Worm (Caenorhabditis elegans): ENCODE measurements around the gene K09C8.7.

K09C8.7 gene

ce11 chrX:10989286-10989685 is 38.1 kb upstream of the K09C8.7 start:
- TF ChIP-seq unc-130 (GFP tag; optimal IDR thresholded peaks at IDR 0.05) (no peak), nhr-6 (tag; optimal IDR thresholded peaks at IDR 0.05) (no peak), nhr-102 (tag; optimal IDR thresholded peaks at IDR 0.05) (no peak), madf-5 (GFP tag; IDR thresholded peaks at IDR 0.05) (no peak), snpc-4 (tag; optimal IDR thresholded peaks at IDR 0.05) (no peak), sdz-12 (GFP tag; optimal IDR thresholded peaks at IDR 0.05) (no peak), nhr-11 (tag; optimal IDR thresholded peaks at IDR 0.05) (no peak), daf-16 (GFP tag; optimal IDR thresholded peaks at IDR 0.05) (no peak), daf-16 (tag; optimal IDR thresholded peaks at IDR 0.05) (no peak), fos-1 (tag; optimal IDR thresholded peaks at IDR 0.05) (no peak), hlh-30 (tag; optimal IDR thresholded peaks at IDR 0.05; ENCODE audit: insufficient read depth) (no peak), nhr-41 (GFP tag; IDR thresholded peaks at IDR 0.05) (no peak), lin-1 (GFP tag; IDR thresholded peaks at IDR 0.05) (no peak), dmd-8 (GFP tag; IDR thresholded peaks at IDR 0.05) (no peak), tra-1 (GFP tag; IDR thresholded peaks at IDR 0.05) (no peak), R02D3.7 (tag; optimal IDR thresholded peaks at IDR 0.05) (no peak), egl-27 (tag; optimal IDR thresholded peaks at IDR 0.05) (no peak), lin-38 (GFP tag; IDR thresholded peaks at IDR 0.05) (no peak), arid-1 (GFP tag; conservative IDR thresholded peaks at IDR 0.05) (no peak)

DNA sequence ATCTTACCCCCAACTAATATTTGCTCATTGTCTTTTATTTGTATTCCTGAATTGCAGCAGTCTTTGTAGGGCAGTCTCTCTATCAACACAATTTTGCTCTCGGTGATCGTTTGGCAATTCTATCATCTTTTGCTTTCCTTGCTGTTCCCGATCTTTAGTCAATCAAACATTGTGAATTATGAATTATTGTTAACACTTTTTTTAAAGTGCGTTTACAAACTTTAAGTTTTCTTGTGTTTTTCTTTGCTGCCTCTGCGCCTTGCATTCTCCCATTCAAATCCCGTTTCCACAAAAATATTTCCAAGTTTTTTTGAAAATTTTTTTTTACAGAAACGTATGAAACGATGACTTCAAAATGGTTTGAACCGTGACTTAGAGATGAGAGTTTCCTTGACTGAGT is 30.9 kb upstream of the K09C8.7 start, which contains the start of gene ver-4:
Gene ver-4 (plus strand): TSS at position 301 of the 400 bp plus-strand sequence.
- TF ChIP-seq aha-1 (tag) (peak; percentile 34), zag-1 (tag; optimal IDR thresholded peaks at IDR 0.05) (no peak)

- TF ChIP-seq dmd-6 (GFP tag; IDR thresholded peaks at IDR 0.05) (peak; percentile 43), aha-1 (tag) (peak; percentile 62), zfp-2 (tag; optimal IDR thresholded peaks at IDR 0.05) (no peak), daf-16 (GFP tag; optimal IDR thresholded peaks at IDR 0.05) (peak in 1 of 2 experiments; percentile 25), daf-16 (tag; optimal IDR thresholded peaks at IDR 0.05) (peak; percentile 87)
Measured at ce11 chrX:10981374-10981773, 30.2 kb upstream of the K09C8.7 start.

DNA sequence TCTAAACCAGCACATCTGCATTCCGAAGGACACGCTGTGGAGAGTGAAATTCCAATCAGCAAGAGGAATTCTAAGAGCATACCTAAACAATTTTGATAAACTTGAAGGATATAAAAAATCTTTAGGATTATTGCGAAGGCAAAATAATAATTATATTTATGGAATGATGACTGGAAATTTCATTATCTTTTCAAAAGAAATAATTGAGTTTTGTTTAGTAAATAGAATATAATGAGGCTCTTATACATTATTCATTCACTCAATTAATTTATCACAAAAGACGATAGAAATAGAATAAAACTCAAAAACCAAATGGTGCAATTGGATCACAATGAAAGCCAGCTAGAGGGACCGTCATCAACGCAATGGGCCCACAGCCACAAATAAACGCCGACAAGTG is 28.0 kb upstream of the K09C8.7 start, which contains the start of gene pxn-2:
Gene pxn-2 (minus strand): TSS at position 101 of the 400 bp plus-strand sequence.
- TF ChIP-seq unc-62 (GFP tag; optimal IDR thresholded peaks at IDR 0.05 in 1 of 2) (peak in 1 of 2 experiments; percentile 16), unc-62 (tag; optimal IDR thresholded peaks at IDR 0.05) (no peak), hif-1 (tag; optimal IDR thresholded peaks at IDR 0.05) (no peak), gei-8 (GFP tag; optimal IDR thresholded peaks at IDR 0.05) (no peak)

DNA sequence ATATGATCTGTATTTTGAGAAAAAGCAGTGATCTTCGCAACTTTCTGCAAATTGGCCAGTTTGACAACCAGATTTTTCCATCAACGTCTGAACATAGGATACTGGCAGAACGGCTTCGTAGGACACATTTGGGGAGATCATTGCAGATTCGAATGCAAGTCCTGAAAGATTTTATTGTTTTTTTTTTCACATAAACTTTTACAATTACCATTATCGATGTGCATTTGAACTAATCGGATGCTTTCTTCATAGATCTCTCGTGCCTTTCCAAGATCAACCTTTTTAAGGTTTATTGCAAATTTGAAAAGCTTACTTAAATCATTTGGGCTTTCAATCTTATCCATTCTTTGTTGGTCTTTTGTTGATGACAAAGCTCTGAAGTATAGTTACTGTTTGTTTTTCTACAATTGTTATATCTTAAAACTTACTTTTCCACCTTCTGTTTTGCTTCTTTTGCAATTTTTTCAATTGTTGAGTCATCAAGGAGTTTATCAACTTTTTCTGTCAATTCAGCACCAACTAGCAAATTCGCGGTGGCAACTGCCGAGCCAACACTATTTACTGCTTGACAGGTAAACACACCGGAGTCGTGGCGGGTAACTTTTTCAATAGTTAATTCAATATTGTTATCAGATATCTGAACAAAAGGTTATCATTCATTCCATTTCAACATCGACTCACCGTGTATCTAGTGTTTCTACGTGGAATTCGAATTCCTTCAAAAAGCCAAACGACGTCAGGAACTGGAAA is 25.4 kb upstream of the K09C8.7 start:
- TF ChIP-seq daf-16 (GFP tag; optimal IDR thresholded peaks at IDR 0.05): no peak
- TF ChIP-seq daf-16 (tag; optimal IDR thresholded peaks at IDR 0.05): peak; percentile 93
- TF ChIP-seq dve-1 (tag; optimal IDR thresholded peaks at IDR 0.05; ENCODE audit: insufficient read depth): no peak

DNA sequence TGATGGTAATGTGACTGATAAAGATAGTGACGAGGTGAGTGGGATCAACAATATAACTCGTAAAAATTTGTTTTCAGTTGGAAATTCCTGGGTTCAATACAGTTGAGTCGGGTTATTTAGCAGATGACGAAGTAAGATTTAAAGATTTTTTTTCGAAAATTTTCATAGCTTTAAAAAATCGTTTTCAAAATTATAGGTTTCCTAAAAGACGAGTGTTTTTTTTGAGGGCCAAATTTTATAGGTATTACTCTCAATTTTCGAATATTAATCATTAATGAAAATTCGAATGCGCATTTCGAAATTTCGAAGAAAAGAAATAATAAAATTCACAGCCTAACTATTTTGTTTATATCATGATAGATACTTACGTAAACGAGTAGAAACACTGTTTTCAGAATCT is 19.9 kb upstream of the K09C8.7 start:
- TF ChIP-seq aha-1 (tag): peak; percentile 71
- peak in 1 of 2 experiments; percentile 85 for TF ChIP-seq unc-62 (GFP tag; optimal IDR thresholded peaks at IDR 0.05 in 1 of 2)
- no peak for TF ChIP-seq unc-62 (tag; optimal IDR thresholded peaks at IDR 0.05)
- TF ChIP-seq snpc-1.2 (GFP tag; IDR thresholded peaks at IDR 0.05): no peak

DNA sequence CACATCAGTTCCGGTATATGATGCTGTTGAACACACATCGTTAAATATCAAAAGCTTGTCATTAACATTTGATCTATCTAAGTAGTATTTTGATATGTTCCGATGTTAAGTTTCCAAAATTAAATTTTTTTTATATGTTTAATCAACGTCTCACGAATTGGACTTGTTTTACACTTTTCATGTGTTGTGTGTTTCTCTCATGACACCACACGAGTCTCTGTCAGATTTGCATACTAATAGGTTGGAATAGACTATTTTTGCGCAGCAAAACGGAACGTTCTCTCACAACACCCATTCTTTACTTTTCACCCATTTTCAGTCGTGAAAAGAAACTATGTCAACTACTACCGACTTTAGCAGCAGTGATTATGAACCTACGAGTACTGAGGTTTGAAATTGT is 19.4 kb upstream of the K09C8.7 start, which contains the start of gene K09C8.8:
Gene K09C8.8 (plus strand): TSS at position 301 of the 400 bp plus-strand sequence.
- TF ChIP-seq daf-8 (GFP tag; IDR thresholded peaks at IDR 0.05) (no peak), dmd-9 (GFP tag; IDR thresholded peaks at IDR 0.05) (no peak), set-16 (GFP tag; IDR thresholded peaks at IDR 0.05) (no peak), cey-2 (tag; optimal IDR thresholded peaks at IDR 0.05; ENCODE audit: borderline replicate concordance, insufficient read depth) (no peak), F26F4.8 (GFP tag; conservative IDR thresholded peaks at IDR 0.05) (no peak), ztf-7 (tag; optimal IDR thresholded peaks at IDR 0.05) (no peak), dve-1 (tag; optimal IDR thresholded peaks at IDR 0.05; ENCODE audit: insufficient read depth) (no peak), zfp-3 (GFP tag; conservative IDR thresholded peaks at IDR 0.05) (no peak), zag-1 (tag; optimal IDR thresholded peaks at IDR 0.05) (no peak), snpc-4 (tag; optimal IDR thresholded peaks at IDR 0.05) (no peak), ceh-28 (tag; optimal IDR thresholded peaks at IDR 0.05) (no peak), jun-1 (tag; optimal IDR thresholded peaks at IDR 0.05) (no peak), spr-3 (GFP tag; optimal IDR thresholded peaks at IDR 0.05) (no peak), D1046.2 (GFP tag; IDR thresholded peaks at IDR 0.05) (no peak)
